Worm (Caenorhabditis elegans) whole organism, L4 larva: ENCODE data around the gene Y53C12A.8.
A peak's percentile ranks its signal among the peaks of the same experiment; 100 is the strongest.

Experiments
- D1046.2 ChIP-seq: fragments of 200-800 bp; sonication (Bioruptor generic); IDR thresholded peaks from 2 replicates; pipeline ENCODE4 v1.3.6; 2022; ENCODE audit warnings: missing genetic modification characterization, missing compliant biosample characterization
- F44E2.7 ChIP-seq: fragments of 200-800 bp; sonication (Bioruptor generic); IDR thresholded peaks from 2 replicates; pipeline ENCODE4 v2.1.2; 2022; ENCODE audit warnings: missing genetic modification characterization, missing compliant biosample characterization
- R02D3.7 ChIP-seq: fragments of 150-350 bp; sonication (generic microtip); optimal IDR thresholded peaks from 3 replicates; lab custom pipeline; 2014; ENCODE audit warnings: missing biosample characterization, missing genetic modification characterization
- T20F7.1 ChIP-seq: fragments of 200-800 bp; sonication (Bioruptor generic); optimal IDR thresholded peaks from 2 replicates; lab custom pipeline; 2018; ENCODE audit warnings: mild to moderate bottlenecking, missing genetic modification characterization, missing compliant biosample characterization
- T26A8.4 ChIP-seq: fragments of 200-800 bp; sonication (Bioruptor generic); IDR thresholded peaks from 2 replicates; pipeline ENCODE4 v1.3.6; 2022; ENCODE audit warnings: missing genetic modification characterization, missing compliant biosample characterization
- ZK337.2 ChIP-seq: fragments of 200-800 bp; sonication (Bioruptor generic); IDR thresholded peaks from 2 replicates; pipeline ENCODE4 v1.3.6; 2022; ENCODE audit warnings: missing genetic modification reagents, missing genetic modification characterization, missing compliant biosample characterization
- ama-1 ChIP-seq: fragments of 150-350 bp; optimal IDR thresholded peaks from 2 replicates; lab custom pipeline; 2014; ENCODE audit warnings: inconsistent platforms, mixed read lengths
- attf-4 ChIP-seq: sonication (generic microtip); optimal IDR thresholded peaks from 3 replicates; lab custom pipeline; 2017; ENCODE audit warnings: missing biosample characterization, missing genetic modification characterization
- ceh-28 ChIP-seq: fragments of 150-350 bp; optimal IDR thresholded peaks from 2 replicates; lab custom pipeline; 2014; ENCODE audit warnings: missing biosample characterization, missing genetic modification reagents, missing genetic modification characterization
- ceh-44 ChIP-seq: fragments of 200-800 bp; sonication (Bioruptor generic); IDR thresholded peaks from 2 replicates; pipeline ENCODE4 v1.3.6; 2022; ENCODE audit warnings: missing genetic modification reagents, missing genetic modification characterization, missing compliant biosample characterization
- ces-1 ChIP-seq: fragments of 150-350 bp; sonication (generic microtip); optimal IDR thresholded peaks from 4 replicates; lab custom pipeline; 2014; ENCODE audit warnings: missing biosample characterization, missing genetic modification reagents, missing genetic modification characterization
- daf-16 ChIP-seq, 3 experiments: sonication (generic microtip); optimal IDR thresholded peaks; 2 replicates each; lab custom pipeline; 2016 to 2017; ENCODE audit warnings: missing genetic modification characterization in 3 of 3, missing genetic modification reagents in 3 of 3, mild to moderate bottlenecking in 2 of 3, missing compliant biosample characterization in 2 of 3, missing biosample characterization in 1 of 3, moderate library complexity in 1 of 3
- dpl-1 ChIP-seq: fragments of 150-350 bp; optimal IDR thresholded peaks from 2 replicates; lab custom pipeline; 2014; ENCODE audit warnings: missing biosample characterization, missing genetic modification reagents, missing genetic modification characterization
- dve-1 ChIP-seq: sonication (generic microtip); optimal IDR thresholded peaks from 2 replicates; lab custom pipeline; 2017; ENCODE audit warnings: antibody characterized with exemption, mild to moderate bottlenecking, missing genetic modification characterization, missing compliant biosample characterization; ENCODE audit not compliant: insufficient read depth
- egl-27 ChIP-seq: sonication (generic microtip); optimal IDR thresholded peaks from 3 replicates; lab custom pipeline; 2017; ENCODE audit warnings: missing biosample characterization, missing genetic modification reagents, missing genetic modification characterization
- egl-43 ChIP-seq: fragments of 200-800 bp; sonication (Bioruptor generic); IDR thresholded peaks from 2 replicates; pipeline ENCODE4 v1.3.6; 2022; ENCODE audit warnings: missing genetic modification reagents, missing genetic modification characterization, missing compliant biosample characterization
- hif-1 ChIP-seq, 2 experiments: sonication (generic microtip); optimal IDR thresholded peaks; 2 replicates each; lab custom pipeline; 2016 to 2017; ENCODE audit warnings: missing compliant biosample characterization in 2 of 2, missing genetic modification characterization in 2 of 2, missing genetic modification reagents in 2 of 2, missing genotype in 2 of 2, mild to moderate bottlenecking in 1 of 2
- hlh-30 ChIP-seq: sonication (generic microtip); optimal IDR thresholded peaks from 2 replicates; lab custom pipeline; 2017; ENCODE audit warnings: antibody characterized with exemption, mild to moderate bottlenecking, missing genetic modification characterization, missing compliant biosample characterization; ENCODE audit not compliant: insufficient read depth
- lin-15B ChIP-seq: fragments of 150-350 bp; sonication (generic microtip); optimal IDR thresholded peaks from 3 replicates; lab custom pipeline; 2014; ENCODE audit warnings: missing biosample characterization, missing genetic modification characterization
- lsy-2 ChIP-seq, 2 experiments: fragments of 150-350 bp in 1 of 2; sonication (generic microtip) in 1 of 2; optimal IDR thresholded peaks; 2 replicates each; lab custom pipeline; 2014 to 2017; ENCODE audit warnings: missing biosample characterization in 2 of 2, missing genetic modification characterization in 2 of 2
- mdt-29 ChIP-seq: fragments of 200-800 bp; sonication (Bioruptor generic); IDR thresholded peaks from 2 replicates; pipeline ENCODE4 v1.3.6; 2022; ENCODE audit warnings: missing genetic modification reagents, missing genetic modification characterization, missing compliant biosample characterization
- mxl-2 ChIP-seq: fragments of 200-800 bp; sonication (Bioruptor generic); conservative IDR thresholded peaks from 2 replicates; pipeline ENCODE4 v1.3.6; 2022; ENCODE audit warnings: missing genetic modification reagents, missing genetic modification characterization, missing compliant biosample characterization
- mxl-3 ChIP-seq: fragments of 200-800 bp; sonication (Bioruptor generic); optimal IDR thresholded peaks from 2 replicates; lab custom pipeline; 2018; ENCODE audit warnings: mild to moderate bottlenecking, missing genetic modification characterization, missing compliant biosample characterization
- nhr-11 ChIP-seq: fragments of 150-350 bp; optimal IDR thresholded peaks from 2 replicates; lab custom pipeline; 2014; ENCODE audit warnings: missing biosample characterization, missing genetic modification characterization
- nhr-237 ChIP-seq: sonication (generic microtip); optimal IDR thresholded peaks from 2 replicates; lab custom pipeline; 2017; ENCODE audit warnings: missing biosample characterization, missing genetic modification characterization
- nhr-28 ChIP-seq: fragments of 150-350 bp; optimal IDR thresholded peaks from 2 replicates; lab custom pipeline; 2014; ENCODE audit warnings: missing biosample characterization, missing genetic modification characterization
- nhr-41 ChIP-seq: fragments of 200-800 bp; sonication (Bioruptor generic); IDR thresholded peaks from 2 replicates; pipeline ENCODE4 v1.3.6; 2022; ENCODE audit warnings: missing genetic modification reagents, missing genetic modification characterization, missing compliant biosample characterization
- nhr-42 ChIP-seq: fragments of 200-800 bp; sonication (Bioruptor generic); IDR thresholded peaks from 2 replicates; pipeline ENCODE4 v1.3.6; 2022; ENCODE audit warnings: missing genetic modification characterization, missing compliant biosample characterization
- nhr-48 ChIP-seq: sonication (generic microtip); optimal IDR thresholded peaks from 2 replicates; lab custom pipeline; 2016; ENCODE audit warnings: mild to moderate bottlenecking, missing genetic modification characterization, missing compliant biosample characterization
- nhr-6 ChIP-seq: fragments of 150-350 bp; optimal IDR thresholded peaks from 2 replicates; lab custom pipeline; 2014; ENCODE audit warnings: missing biosample characterization, missing genetic modification characterization
- nhr-76 ChIP-seq: fragments of 150-350 bp; optimal IDR thresholded peaks from 2 replicates; lab custom pipeline; 2014; ENCODE audit warnings: missing biosample characterization, missing genetic modification characterization
- nhr-77 ChIP-seq: fragments of 150-350 bp; optimal IDR thresholded peaks from 2 replicates; lab custom pipeline; 2014; ENCODE audit warnings: missing biosample characterization, missing genetic modification characterization
- pha-4 ChIP-seq, 2 experiments: fragments of 150-350 bp in 1 of 2; fragments of 200-800 bp in 1 of 2; sonication (Bioruptor generic) in 1 of 2; IDR thresholded peaks in 1 of 2; optimal IDR thresholded peaks in 1 of 2; 2 replicates each; pipeline versions ENCODE4 v1.3.6 to Lab custom; 2014 to 2022; ENCODE audit warnings: missing genetic modification characterization in 2 of 2, missing genetic modification reagents in 2 of 2, missing biosample characterization in 1 of 2, missing compliant biosample characterization in 1 of 2
- pqm-1 ChIP-seq: sonication (generic microtip); optimal IDR thresholded peaks from 2 replicates; lab custom pipeline; 2017; ENCODE audit warnings: missing biosample characterization, missing genetic modification characterization
- set-16 ChIP-seq: fragments of 200-800 bp; sonication (Bioruptor generic); IDR thresholded peaks from 2 replicates; pipeline ENCODE4 v1.3.6; 2022; ENCODE audit warnings: missing genetic modification reagents, missing genetic modification characterization, missing compliant biosample characterization
- skn-1 ChIP-seq: fragments of 150-350 bp; optimal IDR thresholded peaks from 2 replicates; lab custom pipeline; 2014; ENCODE audit warnings: missing biosample characterization, missing genetic modification characterization
- snpc-4 ChIP-seq: fragments of 150-350 bp; optimal IDR thresholded peaks from 2 replicates; lab custom pipeline; 2014; ENCODE audit warnings: missing biosample characterization, missing genetic modification characterization
- unc-62 ChIP-seq, 3 experiments: fragments of 150-350 bp in 1 of 3; sonication (generic microtip); optimal IDR thresholded peaks in 2 of 3; peaks in 1 of 3; 1 replicate in 1 of 3; 2 replicates in 2 of 3; lab custom pipeline; 2014 to 2017; ENCODE audit warnings: missing biosample characterization in 3 of 3, missing genetic modification characterization in 3 of 3, missing genetic modification reagents in 3 of 3, missing genotype in 1 of 3
- vab-7 ChIP-seq: fragments of 200-800 bp; sonication (Bioruptor generic); IDR thresholded peaks from 2 replicates; pipeline ENCODE4 v1.3.6; 2022; ENCODE audit warnings: missing genetic modification reagents, missing genetic modification characterization, missing compliant biosample characterization
- zag-1 ChIP-seq: fragments of 150-350 bp; optimal IDR thresholded peaks from 2 replicates; lab custom pipeline; 2014; ENCODE audit warnings: missing biosample characterization, missing genetic modification characterization
- ztf-11 ChIP-seq: fragments of 150-350 bp; optimal IDR thresholded peaks from 2 replicates; lab custom pipeline; 2014; ENCODE audit warnings: missing biosample characterization, missing genetic modification characterization

The Y53C12A.8 gene

ce11 chrII:9686663-9687193 is 13.5 kb downstream of the Y53C12A.8 start, which contains the start of gene ZK1320.9 (continued):
- TF ChIP-seq lin-15B (tag; lab: Kevin White, UChicago), result no peak
- TF ChIP-seq attf-4 (tag; lab: Kevin White, UChicago), result no peak
- no peak for TF ChIP-seq pha-4 (GFP tag; IDR thresholded peaks at IDR 0.05; lab: Robert Waterston, UW)
- peak; percentile 24 for TF ChIP-seq pha-4 (tag; optimal IDR thresholded peaks at IDR 0.05; lab: Kevin White, UChicago)
- TF ChIP-seq R02D3.7 (tag; lab: Kevin White, UChicago), result no peak
- peak; percentile 23 for TF ChIP-seq dpl-1 (GFP tag; lab: Kevin White, UChicago)
- TF ChIP-seq mxl-3 (GFP tag; lab: Kevin White, UChicago), result no peak
- no peak for TF ChIP-seq daf-16 (GFP tag; optimal IDR thresholded peaks at IDR 0.05; lab: Kevin White, UChicago)
- peak; percentile 54 for TF ChIP-seq daf-16 (tag; optimal IDR thresholded peaks at IDR 0.05; lab: Kevin White, UChicago)
- no peak for TF ChIP-seq D1046.2
- no peak for TF ChIP-seq mdt-29 (GFP tag; lab: Robert Waterston, UW)
- TF ChIP-seq nhr-11 (tag; lab: Kevin White, UChicago), result peak; percentile 75
- TF ChIP-seq ceh-28 (tag; lab: Kevin White, UChicago), result no peak
- no peak for TF ChIP-seq nhr-237 (tag; lab: Kevin White, UChicago)
- TF ChIP-seq hif-1 (tag; optimal IDR thresholded peaks at IDR 0.05; lab: Kevin White, UChicago), result no peak
- TF ChIP-seq nhr-76 (tag; lab: Kevin White, UChicago), result peak; percentile 76
- no peak for TF ChIP-seq ztf-11 (tag; lab: Kevin White, UChicago)
- TF ChIP-seq egl-27 (tag; lab: Kevin White, UChicago), result no peak
- TF ChIP-seq hlh-30 (tag; lab: Kevin White, UChicago), result peak; percentile 48
- no peak for TF ChIP-seq F44E2.7 (GFP tag; lab: Robert Waterston, UW)
- TF ChIP-seq nhr-42, result no peak
- TF ChIP-seq T20F7.1 (GFP tag; lab: Kevin White, UChicago), result peak; percentile 83
- TF ChIP-seq nhr-77 (tag; lab: Kevin White, UChicago), result peak; percentile 67
- TF ChIP-seq dve-1 (tag; lab: Kevin White, UChicago), result peak; percentile 32
- no peak for TF ChIP-seq set-16 (GFP tag; lab: Robert Waterston, UW)
- TF ChIP-seq ces-1 (GFP tag; lab: Kevin White, UChicago), result no peak
- no peak for TF ChIP-seq snpc-4 (tag; lab: Kevin White, UChicago)
- no peak for TF ChIP-seq mxl-2
- TF ChIP-seq ZK337.2 (GFP tag; lab: Robert Waterston, UW), result no peak
- no peak for TF ChIP-seq pqm-1
- peak in 1 of 2 experiments; percentile 1 for TF ChIP-seq lsy-2 (tag; optimal IDR thresholded peaks at IDR 0.05; lab: Kevin White, UChicago)
- no peak for TF ChIP-seq nhr-41 (GFP tag; lab: Robert Waterston, UW)
- TF ChIP-seq zag-1 (tag; lab: Kevin White, UChicago), result no peak
- no peak for TF ChIP-seq skn-1 (tag; lab: Kevin White, UChicago)
- no peak for TF ChIP-seq ceh-44 (GFP tag; lab: Robert Waterston, UW)
- no peak for TF ChIP-seq nhr-48
- no peak for TF ChIP-seq egl-43 (GFP tag; lab: Robert Waterston, UW)
- no peak for TF ChIP-seq nhr-6
- TF ChIP-seq vab-7 (GFP tag; lab: Robert Waterston, UW), result no peak
- TF ChIP-seq ama-1, result no peak
- no peak for TF ChIP-seq unc-62 (GFP tag; optimal IDR thresholded peaks at IDR 0.05 in 1 of 2; lab: Kevin White, UChicago)
- TF ChIP-seq unc-62 (tag; optimal IDR thresholded peaks at IDR 0.05; lab: Kevin White, UChicago), result no peak

DNA sequence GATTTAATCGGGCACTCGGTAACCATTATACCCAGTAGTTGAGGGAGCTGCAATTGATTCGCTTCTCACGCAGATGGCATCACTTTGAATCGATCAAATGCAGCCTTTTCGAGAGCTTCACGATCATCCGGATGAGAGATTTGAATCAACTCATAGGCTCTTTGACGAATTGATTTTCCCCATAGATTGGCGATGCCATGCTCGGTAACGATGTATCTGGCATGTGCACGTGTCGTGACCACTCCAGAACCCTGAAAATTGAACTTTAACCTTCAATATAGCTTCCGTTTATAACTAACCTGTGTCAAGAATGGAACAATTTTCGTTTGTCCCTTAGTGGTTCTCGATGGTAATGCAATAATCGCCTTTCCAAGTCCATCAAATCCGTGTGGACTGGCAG is 16.1 kb downstream of the Y53C12A.8 start:
- TF ChIP-seq unc-62 (GFP tag; optimal IDR thresholded peaks at IDR 0.05 in 1 of 2; lab: Kevin White, UChicago), result peak in 1 of 2 experiments; percentile 52
- TF ChIP-seq unc-62 (tag; optimal IDR thresholded peaks at IDR 0.05; lab: Kevin White, UChicago), result no peak
- TF ChIP-seq T26A8.4 (GFP tag; lab: Robert Waterston, UW), result 0 out of 2 replicates have a peak, but pooled peaks have one; percentile 24
- TF ChIP-seq nhr-28, result no peak
- TF ChIP-seq, all 104 proteins: peak for 2
